Worm (Caenorhabditis elegans) whole organism, young adult: ENCODE data around the gene nlp-67.
A peak's percentile ranks its signal among the peaks of the same experiment; 100 is the strongest.

Experiments
- F39B2.1 ChIP-seq: fragments of 200-800 bp; sonication (Bioruptor generic); IDR thresholded peaks from 2 replicates; pipeline ENCODE4 v1.3.6; 2022; ENCODE audit warnings: missing genetic modification reagents, missing genetic modification characterization, missing compliant biosample characterization
- die-1 ChIP-seq: sonication (generic microtip); optimal IDR thresholded peaks from 2 replicates; lab custom pipeline; 2016; ENCODE audit warnings: missing genotype, mild to moderate bottlenecking, missing genetic modification characterization, missing compliant biosample characterization
- dpff-1 ChIP-seq: sonication (generic microtip); optimal IDR thresholded peaks from 2 replicates; lab custom pipeline; 2017; ENCODE audit warnings: mild to moderate bottlenecking, missing genetic modification characterization, missing compliant biosample characterization
- nhr-80 ChIP-seq: sonication (generic microtip); optimal IDR thresholded peaks from 2 replicates; lab custom pipeline; 2016; ENCODE audit warnings: missing genetic modification characterization, missing compliant biosample characterization
- rec-8 ChIP-seq, 2 experiments: sonication (generic microtip); optimal IDR thresholded peaks; 2 replicates each; lab custom pipeline; 2016; ENCODE audit warnings: mild to moderate bottlenecking in 2 of 2, missing genetic modification characterization in 2 of 2, missing genetic modification reagents in 2 of 2, missing genotype in 2 of 2, missing biosample characterization in 1 of 2, missing compliant biosample characterization in 1 of 2, moderate library complexity in 1 of 2
- snpc-4 ChIP-seq, 5 experiments: fragments of 150-350 bp in 1 of 5; sonication (generic microtip) in 4 of 5; optimal IDR thresholded peaks; 2 replicates each; lab custom pipeline; 2014 to 2018; ENCODE audit warnings: missing genetic modification characterization in 5 of 5, missing biosample characterization in 3 of 5, antibody characterized with exemption in 2 of 5, mild to moderate bottlenecking in 2 of 5, missing compliant biosample characterization in 2 of 5, missing genotype in 2 of 5, moderate library complexity in 2 of 5, missing genetic modification reagents in 1 of 5
- tlf-1 ChIP-seq: fragments of 200-800 bp; sonication (Bioruptor generic); optimal IDR thresholded peaks from 2 replicates; lab custom pipeline; 2018; ENCODE audit warnings: mild to moderate bottlenecking, missing genetic modification characterization, missing compliant biosample characterization
- ztf-3 ChIP-seq: fragments of 200-800 bp; sonication (Bioruptor generic); optimal IDR thresholded peaks from 2 replicates; lab custom pipeline; 2018; ENCODE audit warnings: mild to moderate bottlenecking, missing genetic modification characterization, missing compliant biosample characterization

DNA sequence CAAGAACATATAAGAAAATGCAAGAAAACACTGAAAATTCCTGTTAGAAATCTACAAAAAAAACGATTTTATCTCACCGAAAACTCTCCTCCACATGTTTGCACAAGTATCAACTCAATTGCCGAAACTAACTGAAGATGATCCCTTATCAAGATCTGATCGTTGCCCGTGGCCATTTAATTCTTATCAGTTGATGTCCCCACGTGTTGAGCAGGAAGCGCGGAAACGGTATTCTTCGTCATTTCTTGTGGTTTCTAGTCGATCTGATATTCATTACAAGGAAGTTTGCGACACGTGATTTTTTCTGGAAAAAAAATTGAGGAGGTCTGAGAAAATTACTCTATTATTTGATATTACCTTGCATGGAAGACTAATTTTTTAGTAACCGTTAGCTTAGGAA, 20.8 kb upstream of the nlp-67 start, which contains the start of gene F09C8.1:
- TF ChIP-seq dpff-1 (tag; lab: Kevin White, UChicago), result no peak
- no peak for TF ChIP-seq rec-8 (tag; optimal IDR thresholded peaks at IDR 0.05; lab: Kevin White, UChicago)
- TF ChIP-seq nhr-80, result peak; percentile 91
- TF ChIP-seq die-1 (tag; lab: Kevin White, UChicago), result no peak
- no peak for TF ChIP-seq snpc-4 (GFP tag; optimal IDR thresholded peaks at IDR 0.05; lab: Kevin White, UChicago)
- TF ChIP-seq snpc-4 (tag; optimal IDR thresholded peaks at IDR 0.05; lab: Kevin White, UChicago), result no peak
- TF ChIP-seq tlf-1 (GFP tag; lab: Kevin White, UChicago), result no peak
- no peak for TF ChIP-seq F39B2.1 (GFP tag; lab: Robert Waterston, UW)
- no peak for TF ChIP-seq ztf-3 (GFP tag; lab: Kevin White, UChicago)
